Worm (Caenorhabditis elegans) whole organism, L4/young adult: ENCODE results near the gene W08G11.3.

Experiments used
- W03F9.2 ChIP-seq: fragments of 150-350 bp; optimal IDR thresholded peaks from 2 replicates; lab custom pipeline; 2014; ENCODE audit warnings: missing biosample characterization, missing genetic modification characterization
- dao-5 ChIP-seq: sonication (generic microtip); optimal IDR thresholded peaks from 2 replicates; lab custom pipeline; 2016; ENCODE audit warnings: missing genotype, missing genetic modification characterization, moderate library complexity, missing compliant biosample characterization
- him-1 ChIP-seq: sonication (generic microtip); optimal IDR thresholded peaks from 2 replicates; lab custom pipeline; 2016; ENCODE audit warnings: missing genotype, missing genetic modification reagents, missing genetic modification characterization, missing compliant biosample characterization

DNA sequence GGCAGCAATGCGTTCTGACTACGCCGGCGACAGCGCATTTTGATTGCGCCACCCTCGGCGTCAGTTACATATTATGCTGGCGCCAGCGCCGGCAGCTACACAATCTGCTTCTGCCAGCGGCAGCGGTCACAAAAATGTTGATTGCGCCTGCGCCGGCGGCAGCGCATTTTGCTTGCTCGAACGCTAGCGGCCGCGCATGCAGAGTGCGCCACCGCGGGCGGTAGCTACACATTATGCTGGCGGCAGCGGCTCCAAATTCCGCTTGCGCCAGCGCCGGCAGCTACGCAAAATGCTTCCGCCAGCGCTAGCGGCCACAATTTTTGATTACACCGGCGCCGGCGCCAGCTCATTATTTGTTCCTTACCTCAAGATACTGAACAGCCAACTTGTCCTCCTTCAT is 9.7 kb downstream of the W08G11.3 start:
- TF ChIP-seq W03F9.2 (tag; lab: Kevin White, UChicago) (no peak), him-1 (tag; lab: Kevin White, UChicago) (no peak), dao-5 (tag; lab: Kevin White, UChicago) (no peak)
